Fruit fly (Drosophila melanogaster) whole organism, embryonic: Measurements from ENCODE around the gene CG6465.

Experiments used
- Atf6 ChIP-seq: fragments of 200-800 bp; sonication (Bioruptor generic); IDR thresholded peaks from 2 replicates; pipeline ENCODE4 v1.3.6; 2022; ENCODE audit warnings: missing biosample characterization, missing genetic modification characterization
- BtbVII ChIP-seq: fragments of 200-800 bp; sonication (Bioruptor generic); optimal IDR thresholded peaks from 3 replicates; lab custom pipeline; 2017; ENCODE audit warnings: missing biosample characterization, mild to moderate bottlenecking, missing genetic modification characterization
- CG10321 ChIP-seq: fragments of 200-800 bp; sonication (Bioruptor generic); IDR thresholded peaks from 2 replicates; pipeline ENCODE4 v1.3.6; 2022; ENCODE audit warnings: missing biosample characterization, missing genetic modification characterization
- CG11398 ChIP-seq: fragments of 200-800 bp; sonication (Bioruptor generic); optimal IDR thresholded peaks from 2 replicates; lab custom pipeline; 2016; ENCODE audit warnings: missing biosample characterization, missing genetic modification characterization
- CG15479 ChIP-seq: fragments of 200-800 bp; sonication (Bioruptor generic); optimal IDR thresholded peaks from 3 replicates; lab custom pipeline; 2019; ENCODE audit warnings: missing biosample characterization, mild to moderate bottlenecking, missing genetic modification characterization, moderate library complexity
- CG17802 ChIP-seq: fragments of 200-800 bp; sonication (Bioruptor generic); optimal IDR thresholded peaks from 2 replicates; lab custom pipeline; 2018; ENCODE audit warnings: missing biosample characterization, mild to moderate bottlenecking, missing genetic modification characterization, moderate library complexity
- CG1792 ChIP-seq: fragments of 200-800 bp; sonication (Bioruptor generic); optimal IDR thresholded peaks from 2 replicates; lab custom pipeline; 2016; ENCODE audit warnings: missing biosample characterization, missing genetic modification characterization
- CG18476 ChIP-seq: fragments of 200-800 bp; sonication (Bioruptor generic); optimal IDR thresholded peaks from 2 replicates; lab custom pipeline; 2016; ENCODE audit warnings: missing biosample characterization, mild to moderate bottlenecking, missing genetic modification characterization
- CG18599 ChIP-seq: fragments of 200-800 bp; sonication (Bioruptor generic); optimal IDR thresholded peaks from 3 replicates; lab custom pipeline; 2017; ENCODE audit warnings: missing biosample characterization, missing genetic modification characterization, mild to moderate bottlenecking, moderate library complexity, missing genetic modification reagents
- CG31388 ChIP-seq: fragments of 200-800 bp; sonication (Bioruptor generic); optimal IDR thresholded peaks from 2 replicates; lab custom pipeline; 2016; ENCODE audit warnings: missing biosample characterization, missing genetic modification characterization
- CG3281 ChIP-seq: fragments of 200-800 bp; sonication (Bioruptor generic); optimal IDR thresholded peaks from 3 replicates; lab custom pipeline; 2017; ENCODE audit warnings: missing biosample characterization, mild to moderate bottlenecking, missing genetic modification characterization
- CG4617 ChIP-seq: fragments of 200-800 bp; sonication (Bioruptor generic); optimal IDR thresholded peaks from 3 replicates; lab custom pipeline; 2016; ENCODE audit warnings: missing biosample characterization, missing genetic modification characterization, borderline replicate concordance
- CG6654 ChIP-seq: fragments of 200-800 bp; sonication (Bioruptor generic); optimal IDR thresholded peaks from 2 replicates; lab custom pipeline; 2017; ENCODE audit warnings: missing biosample characterization, mild to moderate bottlenecking, missing genetic modification characterization
- CG6683 ChIP-seq: fragments of 200-800 bp; sonication (Bioruptor generic); optimal IDR thresholded peaks from 2 replicates; lab custom pipeline; 2017; ENCODE audit warnings: missing biosample characterization, mild to moderate bottlenecking, missing genetic modification characterization, missing genetic modification reagents
- CG7745 ChIP-seq: fragments of 200-800 bp; sonication (Bioruptor generic); optimal IDR thresholded peaks from 2 replicates; lab custom pipeline; 2018; ENCODE audit warnings: missing biosample characterization, mild to moderate bottlenecking, missing genetic modification characterization, moderate library complexity
- CG7786 ChIP-seq: fragments of 200-800 bp; sonication (Bioruptor generic); optimal IDR thresholded peaks from 2 replicates; lab custom pipeline; 2016; ENCODE audit warnings: missing biosample characterization, missing genetic modification characterization
- CG8924 ChIP-seq: fragments of 200-800 bp; optimal IDR thresholded peaks from 3 replicates; lab custom pipeline; 2019; ENCODE audit warnings: missing biosample characterization, mild to moderate bottlenecking, missing genetic modification characterization, moderate library complexity
- CHES-1-like ChIP-seq: fragments of 200-800 bp; sonication (Bioruptor generic); optimal IDR thresholded peaks from 2 replicates; lab custom pipeline; 2016; ENCODE audit warnings: missing biosample characterization, missing genetic modification characterization
- CTCF ChIP-seq: fragments of 200-800 bp; sonication (Bioruptor generic); optimal IDR thresholded peaks from 2 replicates; lab custom pipeline; 2017; ENCODE audit warnings: missing biosample characterization, mild to moderate bottlenecking, missing genetic modification characterization, moderate library complexity
- CoRest ChIP-seq: fragments of 200-800 bp; sonication (Bioruptor generic); optimal IDR thresholded peaks from 3 replicates; lab custom pipeline; 2018; ENCODE audit warnings: missing biosample characterization, mild to moderate bottlenecking, missing genetic modification characterization, moderate library complexity
- E2f2 ChIP-seq: fragments of 200-800 bp; sonication (Bioruptor generic); IDR thresholded peaks from 2 replicates; pipeline ENCODE4 v1.3.6; 2022; ENCODE audit warnings: missing biosample characterization, missing genetic modification characterization
- Eip74EF ChIP-seq, 2 experiments: fragments of 200-800 bp in 1 of 2; fragments of >200 bp in 1 of 2; sonication (Bioruptor generic) in 1 of 2; optimal IDR thresholded peaks; 2 replicates each; lab custom pipeline; 2017 to 2019; ENCODE audit warnings: missing biosample characterization in 2 of 2, missing genetic modification characterization in 2 of 2, mild to moderate bottlenecking in 1 of 2, moderate library complexity in 1 of 2
- Fer3 ChIP-seq: fragments of 200-800 bp; sonication (Bioruptor generic); optimal IDR thresholded peaks from 2 replicates; lab custom pipeline; 2018; ENCODE audit warnings: missing biosample characterization, mild to moderate bottlenecking, missing genetic modification characterization, moderate library complexity
- Hr39 ChIP-seq: fragments of >200 bp; optimal IDR thresholded peaks from 2 replicates; lab custom pipeline; 2017
- Hr78 ChIP-seq, 2 experiments: fragments of 200-800 bp in 1 of 2; fragments of >200 bp in 1 of 2; sonication (Bioruptor generic) in 1 of 2; optimal IDR thresholded peaks; 2 replicates each; lab custom pipeline; 2017 to 2019; ENCODE audit warnings: missing biosample characterization in 2 of 2, missing genetic modification characterization in 2 of 2, mild to moderate bottlenecking in 1 of 2, moderate library complexity in 1 of 2
- Mes4 ChIP-seq: fragments of 200-800 bp; sonication (Bioruptor generic); optimal IDR thresholded peaks from 2 replicates; lab custom pipeline; 2016; ENCODE audit warnings: missing biosample characterization, missing genetic modification characterization
- NC2β ChIP-seq: fragments of 200-800 bp; sonication (Bioruptor generic); optimal IDR thresholded peaks from 2 replicates; lab custom pipeline; 2016; ENCODE audit warnings: missing biosample characterization, missing genetic modification characterization
- Rfx ChIP-seq: fragments of 200-800 bp; sonication (Bioruptor generic); IDR thresholded peaks from 2 replicates; pipeline ENCODE4 v1.3.6; 2022; ENCODE audit warnings: missing biosample characterization, missing genetic modification characterization
- Trl ChIP-seq, 3 experiments: fragments of >200 bp in 2 of 3; fragments of 200-800 bp in 1 of 3; sonication (Bioruptor generic) in 1 of 3; optimal IDR thresholded peaks; 2 replicates in 1 of 3; 3 replicates in 2 of 3; lab custom pipeline; 2016 to 2017; ENCODE audit warnings: missing biosample characterization in 1 of 3, missing genetic modification characterization in 1 of 3
- ab ChIP-seq: fragments of 200-800 bp; sonication (Bioruptor generic); optimal IDR thresholded peaks from 2 replicates; lab custom pipeline; 2016; ENCODE audit warnings: missing biosample characterization, missing genetic modification characterization
- ase ChIP-seq: fragments of 200-800 bp; sonication (Bioruptor generic); IDR thresholded peaks from 3 replicates; pipeline ENCODE4 v1.3.6; 2022; ENCODE audit warnings: missing biosample characterization, missing genetic modification characterization
- ash1 ChIP-seq: fragments of 200-800 bp; sonication (Bioruptor generic); optimal IDR thresholded peaks from 2 replicates; lab custom pipeline; 2018; ENCODE audit warnings: missing biosample characterization, mild to moderate bottlenecking, missing genetic modification characterization
- cwo ChIP-seq: fragments of 200-800 bp; sonication (Bioruptor generic); optimal IDR thresholded peaks from 3 replicates; lab custom pipeline; 2017; ENCODE audit warnings: missing biosample characterization, missing genetic modification characterization, mild to moderate bottlenecking, moderate library complexity, missing genetic modification reagents
- dpn ChIP-seq, 2 experiments: fragments of 200-800 bp; sonication (Bioruptor generic); optimal IDR thresholded peaks; 3 replicates each; lab custom pipeline; 2016; ENCODE audit warnings: missing biosample characterization in 2 of 2, missing genetic modification characterization in 2 of 2
- grn ChIP-seq: fragments of 200-800 bp; sonication (Bioruptor generic); optimal IDR thresholded peaks from 3 replicates; lab custom pipeline; 2017; ENCODE audit warnings: missing biosample characterization, missing genetic modification characterization
- gsb ChIP-seq: fragments of 200-800 bp; sonication (Bioruptor generic); IDR thresholded peaks from 2 replicates; pipeline ENCODE4 v1.3.6; 2022; ENCODE audit warnings: missing biosample characterization, missing genetic modification characterization
- lilli ChIP-seq: fragments of 200-800 bp; sonication (Bioruptor generic); optimal IDR thresholded peaks from 3 replicates; lab custom pipeline; 2016; ENCODE audit warnings: missing biosample characterization, missing genetic modification characterization
- maf-S ChIP-seq: fragments of 200-800 bp; sonication (Bioruptor generic); optimal IDR thresholded peaks from 2 replicates; lab custom pipeline; 2016; ENCODE audit warnings: missing biosample characterization, missing genetic modification characterization
- mirr ChIP-seq: fragments of 200-800 bp; sonication (Bioruptor generic); optimal IDR thresholded peaks from 3 replicates; lab custom pipeline; 2018; ENCODE audit warnings: missing biosample characterization, mild to moderate bottlenecking, missing genetic modification characterization
- odd ChIP-seq: fragments of 200-800 bp; sonication (Bioruptor generic); optimal IDR thresholded peaks from 2 replicates; lab custom pipeline; 2017; ENCODE audit warnings: missing biosample characterization, mild to moderate bottlenecking, missing genetic modification characterization
- otp ChIP-seq: fragments of 200-800 bp; sonication (Bioruptor generic); IDR thresholded peaks from 3 replicates; pipeline ENCODE4, ENCODE4 v1.3.6; 2022; ENCODE audit warnings: missing biosample characterization, missing genetic modification characterization
- pnt ChIP-seq: fragments of 200-800 bp; sonication (Bioruptor generic); optimal IDR thresholded peaks from 3 replicates; lab custom pipeline; 2016; ENCODE audit warnings: missing biosample characterization, missing genetic modification characterization
- run ChIP-seq: fragments of 200-800 bp; sonication (Bioruptor generic); optimal IDR thresholded peaks from 3 replicates; lab custom pipeline; 2018; ENCODE audit warnings: missing biosample characterization, mild to moderate bottlenecking, missing genetic modification characterization
- sd ChIP-seq: fragments of 200-800 bp; sonication (Bioruptor generic); optimal IDR thresholded peaks from 3 replicates; lab custom pipeline; 2018; ENCODE audit warnings: missing biosample characterization, mild to moderate bottlenecking, missing genetic modification characterization, moderate library complexity
- seq ChIP-seq: fragments of 200-800 bp; sonication (Bioruptor generic); IDR thresholded peaks from 2 replicates; pipeline ENCODE4 v1.3.6; 2022; ENCODE audit warnings: missing biosample characterization, missing genetic modification characterization
- shn ChIP-seq: fragments of 200-800 bp; sonication (Bioruptor generic); optimal IDR thresholded peaks from 3 replicates; lab custom pipeline; 2016; ENCODE audit warnings: missing biosample characterization, missing genetic modification characterization
- sob ChIP-seq: fragments of 200-800 bp; sonication (Bioruptor generic); IDR thresholded peaks from 2 replicates; pipeline ENCODE4 v1.3.6; 2022; ENCODE audit warnings: missing biosample characterization, missing genetic modification characterization
- vnd ChIP-seq: fragments of 200-800 bp; sonication (Bioruptor generic); IDR thresholded peaks from 3 replicates; pipeline ENCODE4 v1.3.6; 2022; ENCODE audit warnings: missing biosample characterization, missing genetic modification characterization; ENCODE audit not compliant: partially characterized antibody

The CG6465 gene

DNA sequence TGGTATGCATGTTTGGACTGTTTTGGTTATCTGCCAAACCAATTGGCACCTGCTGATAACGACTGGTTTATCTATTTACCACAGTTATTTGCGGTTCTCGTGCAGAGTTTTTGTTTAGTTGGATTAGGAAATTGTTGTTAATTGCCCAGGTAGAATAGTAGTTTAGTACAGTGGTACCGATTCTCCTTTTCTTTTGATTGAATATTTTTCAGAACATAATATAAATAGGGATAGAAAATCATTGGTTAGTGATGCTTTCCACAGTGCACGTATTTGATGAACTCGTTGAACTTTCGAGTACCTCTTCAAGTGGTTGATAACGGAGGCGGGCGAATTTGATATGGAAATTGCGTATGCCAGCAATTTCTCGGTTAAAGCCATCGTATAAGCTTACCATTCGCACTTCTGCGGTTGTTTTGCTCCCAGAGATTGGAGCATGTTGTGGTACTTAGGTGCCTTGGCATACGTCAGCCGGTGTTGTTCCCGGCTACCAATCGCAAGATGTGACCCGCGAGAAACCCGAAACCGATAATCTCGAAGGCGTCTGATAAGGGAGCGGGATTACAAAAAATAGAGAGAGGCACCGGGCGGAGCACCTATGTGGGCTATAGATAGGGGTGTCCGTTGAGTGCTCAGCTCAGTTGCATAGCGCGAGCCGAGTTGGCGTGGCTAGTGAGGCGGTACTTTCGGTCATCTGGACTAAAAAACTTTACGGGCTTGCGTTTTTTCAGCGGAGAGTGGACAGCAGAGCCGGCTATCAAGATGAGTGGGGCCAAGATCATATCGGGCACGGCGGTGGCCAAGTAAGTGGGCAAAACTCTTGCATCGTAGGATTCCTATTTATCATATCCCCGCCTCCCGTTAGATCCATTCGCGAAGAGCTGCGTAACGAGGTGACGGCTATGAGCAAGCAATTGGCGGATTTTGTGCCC is 22.2 kb upstream of the CG6465 start (continued):
- TF ChIP-seq cwo (GFP tag; lab: Kevin White, UChicago) (peak; percentile 72), ase (no peak), CG1792 (GFP tag; lab: Kevin White, UChicago) (peak; percentile 5), Fer3 (peak; percentile 40), CG3281 (GFP tag; lab: Kevin White, UChicago) (peak; percentile 58), Hr39 (lab: Kevin White, UChicago) (no peak), grn (GFP tag; lab: Kevin White, UChicago) (peak; percentile 68), NC2β (no peak), Rfx (GFP tag; lab: Robert Waterston, UW) (peak; percentile 55), CG6654 (no peak), CG17802 (no peak), CG18476 (GFP tag; lab: Kevin White, UChicago) (no peak), sob (GFP tag; lab: Robert Waterston, UW) (no peak), CoRest (tag; lab: Kevin White, UChicago) (peak; percentile 25), dpn (GFP tag; optimal IDR thresholded peaks at IDR 0.05; lab: Kevin White, UChicago) (peak in 1 of 2 experiments; percentile 1), CG8924 (tag; lab: Kevin White, UChicago) (peak; percentile 51), otp (peak; percentile 49; the same call in 1 of the 3 replicates), sd (tag; lab: Kevin White, UChicago) (peak; percentile 79), lilli (GFP tag; lab: Kevin White, UChicago) (peak; percentile 53), Atf6 (peak; percentile 60), run (tag; lab: Kevin White, UChicago) (peak; percentile 62), ash1 (GFP tag; lab: Kevin White, UChicago) (no peak), ab (GFP tag; lab: Kevin White, UChicago) (no peak), CG4617 (GFP tag; lab: Kevin White, UChicago) (no peak), CG11398 (GFP tag; lab: Kevin White, UChicago) (no peak), Eip74EF (GFP tag; optimal IDR thresholded peaks at IDR 0.05; lab: Kevin White, UChicago) (no peak), Hr78 (GFP tag; optimal IDR thresholded peaks at IDR 0.05; lab: Kevin White, UChicago) (peak in 1 of 2 experiments; percentile 84), maf-S (GFP tag; lab: Kevin White, UChicago) (no peak), gsb (GFP tag; lab: Robert Waterston, UW) (no peak), CHES-1-like (GFP tag; lab: Kevin White, UChicago) (peak; percentile 27), CG7745 (tag; lab: Kevin White, UChicago) (no peak), mirr (GFP tag; lab: Kevin White, UChicago) (peak; percentile 90), E2f2 (GFP tag; lab: Robert Waterston, UW) (0 out of 2 replicates have a peak, but pooled peaks have one; percentile 10), Trl (optimal IDR thresholded peaks at IDR 0.05; lab: Kevin White, UChicago) (peak in 1 of 2 experiments; percentile 5), Trl (GFP tag; optimal IDR thresholded peaks at IDR 0.05; lab: Kevin White, UChicago) (no peak), seq (GFP tag; lab: Robert Waterston, UW) (peak; percentile 47; the same call in 1 of the 2 replicates), CG6683 (GFP tag; lab: Kevin White, UChicago) (no peak), CG7786 (peak; percentile 27), CG18599 (GFP tag; lab: Kevin White, UChicago) (peak; percentile 61), vnd (GFP tag; lab: Robert Waterston, UW) (0 out of 3 replicates have a peak, but pooled peaks have one; percentile 39), pnt (GFP tag; lab: Kevin White, UChicago) (no peak), CG15479 (GFP tag; lab: Kevin White, UChicago) (peak; percentile 77), CTCF (GFP tag; lab: Kevin White, UChicago) (no peak), Mes4 (no peak), CG31388 (GFP tag; lab: Kevin White, UChicago) (no peak), odd (GFP tag; lab: Kevin White, UChicago) (peak; percentile 9), CG10321 (GFP tag; lab: Robert Waterston, UW) (no peak), shn (GFP tag; lab: Kevin White, UChicago) (peak; percentile 5), BtbVII (peak; percentile 34)
